Worm (Caenorhabditis elegans) whole organism, midembryonic: ENCODE results near the gene srt-63.

Experiments used
- T22C8.4 ChIP-seq: fragments of 200-800 bp; sonication (Bioruptor generic); IDR thresholded peaks from 2 replicates; pipeline ENCODE4 v1.3.6; 2022; ENCODE audit warnings: missing genetic modification characterization, missing compliant biosample characterization
- cog-1 ChIP-seq: sonication (generic microtip); optimal IDR thresholded peaks from 2 replicates; lab custom pipeline; 2016; ENCODE audit warnings: missing genetic modification characterization, missing compliant biosample characterization
- flt-1 ChIP-seq: fragments of 200-800 bp; sonication (Bioruptor generic); IDR thresholded peaks from 2 replicates; pipeline ENCODE4 v1.3.6; 2022; ENCODE audit warnings: missing genetic modification characterization, missing compliant biosample characterization
- klf-2 ChIP-seq: fragments of 200-800 bp; sonication (Bioruptor generic); conservative IDR thresholded peaks from 2 replicates; pipeline ENCODE4 v1.3.6; 2022; ENCODE audit warnings: missing genetic modification reagents, missing genetic modification characterization, missing compliant biosample characterization
- med-1 ChIP-seq: sonication (generic microtip); optimal IDR thresholded peaks from 2 replicates; lab custom pipeline; 2017; ENCODE audit warnings: missing genetic modification characterization, mild to moderate bottlenecking, missing compliant biosample characterization, antibody characterized with exemption, missing genetic modification reagents; ENCODE audit not compliant: insufficient read depth
- ref-1 ChIP-seq: fragments of 200-800 bp; sonication (Bioruptor generic); conservative IDR thresholded peaks from 2 replicates; pipeline ENCODE4 v1.3.6; 2022; ENCODE audit warnings: missing genetic modification reagents, missing genetic modification characterization, missing compliant biosample characterization
- tab-1 ChIP-seq: fragments of 200-800 bp; sonication (Bioruptor generic); IDR thresholded peaks from 2 replicates; pipeline ENCODE4 v1.3.6; 2022; ENCODE audit warnings: missing genetic modification characterization, missing compliant biosample characterization
- ztf-23 ChIP-seq: fragments of 200-800 bp; sonication (Bioruptor generic); IDR thresholded peaks from 2 replicates; pipeline ENCODE4 v1.3.6; 2022; ENCODE audit warnings: missing genetic modification reagents, missing genetic modification characterization, missing compliant biosample characterization
- ztf-29 ChIP-seq: fragments of 200-800 bp; sonication (Bioruptor generic); IDR thresholded peaks from 2 replicates; pipeline ENCODE4 v1.3.6; 2022; ENCODE audit warnings: missing genetic modification reagents, missing genetic modification characterization, missing compliant biosample characterization

DNA sequence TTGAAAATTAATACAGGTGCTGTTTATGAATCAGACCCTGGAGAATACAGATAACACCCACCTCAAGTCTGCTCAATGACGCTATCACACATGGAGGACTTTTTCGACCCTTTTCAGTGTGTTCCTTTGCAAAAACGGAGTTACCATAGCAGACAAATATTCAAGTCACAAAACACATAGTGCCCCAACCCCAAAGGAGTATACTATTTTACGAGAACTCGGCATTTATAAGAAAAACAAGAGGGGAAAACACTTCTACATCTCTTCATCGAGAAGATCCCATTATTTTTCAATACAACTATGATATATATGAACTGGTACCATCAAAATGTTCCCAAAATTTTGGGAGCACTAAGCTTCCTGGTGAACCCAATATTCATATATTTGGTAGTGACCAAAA, 11.2 kb downstream of the srt-63 start, which contains the start of gene srj-7:
- TF ChIP-seq ztf-29 (GFP tag; lab: Robert Waterston, UW) (no peak), flt-1 (GFP tag; lab: Robert Waterston, UW) (no peak), T22C8.4 (GFP tag; lab: Robert Waterston, UW) (no peak), ztf-23 (GFP tag; lab: Robert Waterston, UW) (no peak), cog-1 (no peak), tab-1 (GFP tag; lab: Robert Waterston, UW) (no peak), ref-1 (no peak), klf-2 (GFP tag; lab: Robert Waterston, UW) (no peak), med-1 (GFP tag; lab: Kevin White, UChicago) (no peak)
